Worm (Caenorhabditis elegans): ENCODE measurements around the gene F36H5.14.

The F36H5.14 gene

ce11 chrII:1744183-1744582, 31.2 kb upstream of the F36H5.14 start, which contains the start of gene clec-19:
Gene clec-19, plus strand, starts transcription at chrII:1744483.
- no peak for TF ChIP-seq flt-1 (GFP tag; IDR thresholded peaks at IDR 0.05)

DNA sequence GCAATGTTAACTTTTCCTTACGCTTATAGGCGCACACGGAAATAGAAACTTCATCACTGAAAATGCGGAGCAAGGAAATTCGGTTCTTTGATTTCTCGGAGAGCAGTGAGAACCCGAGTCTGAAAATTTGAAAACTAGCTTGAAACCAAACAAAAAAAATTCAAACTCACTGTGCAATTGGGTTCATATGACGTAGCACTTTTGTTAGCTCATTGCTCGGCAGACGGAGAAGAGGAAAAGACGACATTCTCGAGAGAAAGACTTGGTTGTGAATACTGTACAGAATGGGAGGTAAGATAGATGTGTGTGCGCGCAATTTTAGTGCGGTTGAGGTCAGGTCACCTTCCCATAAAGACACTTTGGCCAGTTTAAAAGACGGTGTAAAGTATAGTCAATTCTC, 24.9 kb upstream of the F36H5.14 start, which contains the start of the genes F36H5.13 and F36H5.8:
F36H5.13 (minus strand) TSS at position 101 of the 400 bp plus-strand sequence.
F36H5.8 (minus strand) TSS at position 274 of the 400 bp plus-strand sequence.
- TF ChIP-seq med-1 (GFP tag; optimal IDR thresholded peaks at IDR 0.05; ENCODE audit: insufficient read depth) = no peak
- no peak for TF ChIP-seq flt-1 (GFP tag; IDR thresholded peaks at IDR 0.05)

DNA sequence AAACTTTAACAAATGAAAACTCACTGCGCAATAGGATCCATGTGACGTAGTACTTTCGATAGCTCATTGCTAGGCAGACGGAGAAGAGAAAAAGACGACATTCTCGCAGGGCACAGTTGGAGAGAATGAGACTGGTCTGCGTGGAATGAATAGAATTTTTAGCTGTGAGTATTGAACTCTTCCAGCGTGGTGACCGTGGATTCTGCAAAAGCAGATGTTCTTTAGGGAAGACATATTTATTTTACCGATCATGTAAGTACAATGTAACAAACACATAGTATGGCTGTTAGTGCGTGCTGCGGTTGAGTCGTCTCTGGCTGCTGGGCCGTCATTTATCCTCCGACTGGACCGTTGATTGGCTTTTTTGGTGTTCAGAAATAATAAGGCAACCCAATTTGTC, 22.3 kb upstream of the F36H5.14 start, which contains the start of gene F36H5.9:
F36H5.9 (minus strand) TSS at position 101 of the 400 bp plus-strand sequence.
- TF ChIP-seq flt-1 (GFP tag; IDR thresholded peaks at IDR 0.05) (no peak), cog-1 (tag; optimal IDR thresholded peaks at IDR 0.05) (no peak), klf-2 (GFP tag; conservative IDR thresholded peaks at IDR 0.05) (no peak), tab-1 (GFP tag; IDR thresholded peaks at IDR 0.05) (no peak), ref-1 (GFP tag; conservative IDR thresholded peaks at IDR 0.05) (no peak), med-1 (GFP tag; optimal IDR thresholded peaks at IDR 0.05; ENCODE audit: insufficient read depth) (no peak), ztf-29 (GFP tag; IDR thresholded peaks at IDR 0.05) (no peak), ztf-23 (GFP tag; IDR thresholded peaks at IDR 0.05) (no peak), T22C8.4 (GFP tag; IDR thresholded peaks at IDR 0.05) (no peak)

ce11 chrII:1756072-1756471, 19.3 kb upstream of the F36H5.14 start, which contains the start of gene F36H5.17:
Gene F36H5.17, minus strand, starts transcription at chrII:1756172.
- TF ChIP-seq cog-1 (tag; optimal IDR thresholded peaks at IDR 0.05) (no peak), T22C8.4 (GFP tag; IDR thresholded peaks at IDR 0.05) (no peak), ztf-29 (GFP tag; IDR thresholded peaks at IDR 0.05) (no peak), ref-1 (GFP tag; conservative IDR thresholded peaks at IDR 0.05) (no peak), tab-1 (GFP tag; IDR thresholded peaks at IDR 0.05) (no peak), klf-2 (GFP tag; conservative IDR thresholded peaks at IDR 0.05) (no peak), med-1 (GFP tag; optimal IDR thresholded peaks at IDR 0.05; ENCODE audit: insufficient read depth) (no peak), flt-1 (GFP tag; IDR thresholded peaks at IDR 0.05) (no peak), ztf-23 (GFP tag; IDR thresholded peaks at IDR 0.05) (no peak)

DNA sequence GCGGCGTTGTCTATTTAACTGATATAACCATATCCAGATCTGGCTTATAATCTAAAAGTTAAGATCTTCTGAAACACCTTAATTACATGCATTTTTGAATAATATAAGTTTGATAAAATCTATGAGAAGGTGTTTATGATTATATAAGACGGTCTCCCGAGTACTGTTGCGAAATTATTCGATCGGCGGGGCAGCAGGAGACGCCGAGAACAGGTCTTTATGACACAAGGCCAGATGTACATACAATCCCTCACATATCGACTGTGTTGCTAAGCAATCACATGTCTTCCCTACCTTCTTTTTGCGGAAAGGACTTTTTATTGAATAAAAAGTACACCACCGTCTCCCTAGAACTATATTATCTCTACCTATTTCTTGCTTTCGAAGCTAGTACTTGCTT, 18.8 kb upstream of the F36H5.14 start, which contains the start of gene fbxb-53:
fbxb-53 (plus strand) TSS at position 301 of the 400 bp plus-strand sequence.
- no peak for TF ChIP-seq ztf-23 (GFP tag; IDR thresholded peaks at IDR 0.05)
- TF ChIP-seq ztf-29 (GFP tag; IDR thresholded peaks at IDR 0.05) = no peak
- TF ChIP-seq klf-2 (GFP tag; conservative IDR thresholded peaks at IDR 0.05) = no peak
- TF ChIP-seq tab-1 (GFP tag; IDR thresholded peaks at IDR 0.05) = no peak
- TF ChIP-seq flt-1 (GFP tag; IDR thresholded peaks at IDR 0.05) = no peak
- no peak for TF ChIP-seq ref-1 (GFP tag; conservative IDR thresholded peaks at IDR 0.05)
- no peak for TF ChIP-seq cog-1 (tag; optimal IDR thresholded peaks at IDR 0.05)
- TF ChIP-seq med-1 (GFP tag; optimal IDR thresholded peaks at IDR 0.05; ENCODE audit: insufficient read depth) = no peak
- no peak for TF ChIP-seq T22C8.4 (GFP tag; IDR thresholded peaks at IDR 0.05)

DNA sequence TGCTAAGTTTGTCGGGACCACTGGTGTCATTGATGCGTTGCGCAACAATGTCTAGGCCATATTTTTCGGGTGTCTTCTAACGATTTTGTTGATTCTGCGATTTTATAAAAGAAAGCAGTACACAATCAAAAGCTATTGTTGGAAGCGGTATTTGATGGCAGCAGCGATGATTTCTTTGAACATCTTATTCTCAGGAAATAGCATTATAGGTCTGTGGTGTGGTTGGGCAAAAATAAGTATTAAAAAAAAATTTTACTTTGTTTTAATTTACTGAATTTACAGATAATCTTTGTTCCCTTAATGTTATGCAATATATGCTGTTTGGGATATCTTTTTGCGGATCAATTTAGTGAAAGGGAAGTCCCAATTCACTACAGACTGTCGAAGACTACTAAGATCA, 18.3 kb upstream of the F36H5.14 start, which contains the start of gene F36H5.10:
F36H5.10 (plus strand) TSS at position 301 of the 400 bp plus-strand sequence.
- TF ChIP-seq flt-1 (GFP tag; IDR thresholded peaks at IDR 0.05) (no peak), ztf-23 (GFP tag; IDR thresholded peaks at IDR 0.05) (no peak), med-1 (GFP tag; optimal IDR thresholded peaks at IDR 0.05; ENCODE audit: insufficient read depth) (no peak), tab-1 (GFP tag; IDR thresholded peaks at IDR 0.05) (no peak), cog-1 (tag; optimal IDR thresholded peaks at IDR 0.05) (no peak), T22C8.4 (GFP tag; IDR thresholded peaks at IDR 0.05) (no peak), ref-1 (GFP tag; conservative IDR thresholded peaks at IDR 0.05) (no peak), klf-2 (GFP tag; conservative IDR thresholded peaks at IDR 0.05) (no peak)

- TF ChIP-seq cog-1 (tag; optimal IDR thresholded peaks at IDR 0.05) (no peak), T22C8.4 (GFP tag; IDR thresholded peaks at IDR 0.05) (no peak), flt-1 (GFP tag; IDR thresholded peaks at IDR 0.05) (no peak), ref-1 (GFP tag; conservative IDR thresholded peaks at IDR 0.05) (no peak), med-1 (GFP tag; optimal IDR thresholded peaks at IDR 0.05; ENCODE audit: insufficient read depth) (no peak), ztf-23 (GFP tag; IDR thresholded peaks at IDR 0.05) (no peak), klf-2 (GFP tag; conservative IDR thresholded peaks at IDR 0.05) (no peak), tab-1 (GFP tag; IDR thresholded peaks at IDR 0.05) (no peak), ztf-29 (GFP tag; IDR thresholded peaks at IDR 0.05) (no peak)
These were observed 15.7 kb upstream of the F36H5.14 start, which contains the start of gene F36H5.18 for ce11 chrII:1759602-1760001. Gene F36H5.18, plus strand, starts transcription at chrII:1759902.

ce11 chrII:1761564-1761963, 13.8 kb upstream of the F36H5.14 start, which contains the start of gene F36H5.4:
Gene F36H5.4, plus strand, starts transcription at chrII:1761864.
- TF ChIP-seq flt-1 (GFP tag; IDR thresholded peaks at IDR 0.05) (no peak), med-1 (GFP tag; optimal IDR thresholded peaks at IDR 0.05; ENCODE audit: insufficient read depth) (no peak), ztf-23 (GFP tag; IDR thresholded peaks at IDR 0.05) (no peak)

DNA sequence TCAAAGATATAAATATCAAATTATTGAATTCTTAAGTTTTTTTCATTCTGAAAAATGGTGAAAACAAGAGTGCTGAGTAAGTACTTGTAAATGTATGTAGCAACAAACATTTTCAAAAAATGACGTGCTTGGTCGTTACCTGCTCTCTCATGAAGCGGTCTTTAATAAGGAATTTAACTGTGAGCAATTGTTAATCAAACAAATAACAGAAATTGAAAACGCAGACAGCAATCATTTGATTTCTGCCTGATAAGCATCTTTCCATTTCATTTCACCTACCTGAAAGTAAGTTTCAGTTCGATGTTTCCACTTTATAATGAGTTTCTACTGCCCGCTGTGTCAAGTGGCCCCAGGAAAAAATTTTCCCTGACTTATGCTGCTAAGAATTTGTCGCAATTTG, 12.3 kb upstream of the F36H5.14 start, which contains the start of gene math-28:
math-28 (plus strand) TSS at position 301 of the 400 bp plus-strand sequence.
- TF ChIP-seq ref-1 (GFP tag; conservative IDR thresholded peaks at IDR 0.05) = no peak
- TF ChIP-seq T22C8.4 (GFP tag; IDR thresholded peaks at IDR 0.05) = no peak
- no peak for TF ChIP-seq med-1 (GFP tag; optimal IDR thresholded peaks at IDR 0.05; ENCODE audit: insufficient read depth)

DNA sequence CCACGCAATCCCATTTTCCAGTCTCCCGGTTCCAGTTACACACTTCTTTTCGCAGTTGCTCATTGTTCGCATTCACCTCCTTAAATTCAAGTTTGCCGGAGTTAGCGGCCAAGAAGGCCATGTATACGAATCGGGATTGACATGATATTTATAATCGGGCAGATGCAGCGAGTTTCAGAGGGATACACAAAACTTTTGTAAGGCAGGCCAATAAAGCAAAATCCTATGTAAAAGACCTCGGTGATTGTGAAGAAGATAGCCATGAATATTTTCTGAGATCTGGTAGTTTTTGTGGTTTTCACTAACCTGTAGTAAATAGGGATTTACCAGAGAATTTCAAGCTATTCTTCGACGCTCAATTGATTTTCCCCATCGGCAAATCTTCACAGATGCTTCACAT, 8.6 kb upstream of the F36H5.14 start:
- no peak for TF ChIP-seq ztf-29 (GFP tag; IDR thresholded peaks at IDR 0.05)
- TF ChIP-seq flt-1 (GFP tag; IDR thresholded peaks at IDR 0.05) = no peak
- no peak for TF ChIP-seq cog-1 (tag; optimal IDR thresholded peaks at IDR 0.05)
- no peak for TF ChIP-seq T22C8.4 (GFP tag; IDR thresholded peaks at IDR 0.05)
- TF ChIP-seq ztf-23 (GFP tag; IDR thresholded peaks at IDR 0.05) = no peak
- no peak for TF ChIP-seq klf-2 (GFP tag; conservative IDR thresholded peaks at IDR 0.05)
- no peak for TF ChIP-seq tab-1 (GFP tag; IDR thresholded peaks at IDR 0.05)
- no peak for TF ChIP-seq ref-1 (GFP tag; conservative IDR thresholded peaks at IDR 0.05)
- TF ChIP-seq med-1 (GFP tag; optimal IDR thresholded peaks at IDR 0.05; ENCODE audit: insufficient read depth) = no peak
